Fruit fly (Drosophila melanogaster) whole organism, pupa: ENCODE measurements around the gene CG12104.

Experiments
- CG17806 ChIP-seq: fragments of 200-800 bp; sonication (Bioruptor generic); optimal IDR thresholded peaks from 2 replicates; lab custom pipeline; 2018; ENCODE audit warnings: missing biosample characterization, mild to moderate bottlenecking, missing genetic modification characterization, moderate library complexity
- CG32121 ChIP-seq: fragments of 200-800 bp; sonication (Bioruptor generic); IDR thresholded peaks from 2 replicates; pipeline ENCODE4 v1.3.6; 2022; ENCODE audit warnings: missing biosample characterization, missing genetic modification characterization
- CG34367 ChIP-seq: fragments of 200-800 bp; sonication (Bioruptor generic); optimal IDR thresholded peaks from 2 replicates; lab custom pipeline; 2018; ENCODE audit warnings: missing biosample characterization, mild to moderate bottlenecking, missing genetic modification characterization
- CG8159 ChIP-seq: fragments of 200-800 bp; sonication (Bioruptor generic); optimal IDR thresholded peaks from 3 replicates; lab custom pipeline; 2018; ENCODE audit warnings: missing biosample characterization, mild to moderate bottlenecking, missing genetic modification characterization, moderate library complexity
- CG9948 ChIP-seq: fragments of 200-800 bp; sonication (Bioruptor generic); optimal IDR thresholded peaks from 2 replicates; lab custom pipeline; 2018; ENCODE audit warnings: missing biosample characterization, mild to moderate bottlenecking, missing genetic modification characterization, moderate library complexity
- D1 ChIP-seq: fragments of 200-800 bp; sonication (Bioruptor generic); optimal IDR thresholded peaks from 2 replicates; lab custom pipeline; 2018; ENCODE audit warnings: missing biosample characterization, mild to moderate bottlenecking, missing genetic modification characterization, moderate library complexity
- EcR ChIP-seq: fragments of 200-800 bp; sonication (Bioruptor generic); optimal IDR thresholded peaks from 3 replicates; lab custom pipeline; 2019; ENCODE audit warnings: missing biosample characterization, missing genetic modification characterization, mild to moderate bottlenecking, moderate library complexity, missing genetic modification reagents
- Ets98B ChIP-seq: fragments of 200-800 bp; sonication (Bioruptor generic); IDR thresholded peaks from 2 replicates; pipeline ENCODE4 v1.3.6; 2022; ENCODE audit warnings: missing biosample characterization, missing genetic modification characterization
- Pif1A ChIP-seq: fragments of 200-800 bp; sonication (Bioruptor generic); optimal IDR thresholded peaks from 3 replicates; lab custom pipeline; 2016; ENCODE audit warnings: missing biosample characterization, missing genetic modification characterization
- gl ChIP-seq: fragments of 200-800 bp; sonication (Bioruptor generic); optimal IDR thresholded peaks from 2 replicates; lab custom pipeline; 2018; ENCODE audit warnings: missing biosample characterization, mild to moderate bottlenecking, missing genetic modification characterization

DNA sequence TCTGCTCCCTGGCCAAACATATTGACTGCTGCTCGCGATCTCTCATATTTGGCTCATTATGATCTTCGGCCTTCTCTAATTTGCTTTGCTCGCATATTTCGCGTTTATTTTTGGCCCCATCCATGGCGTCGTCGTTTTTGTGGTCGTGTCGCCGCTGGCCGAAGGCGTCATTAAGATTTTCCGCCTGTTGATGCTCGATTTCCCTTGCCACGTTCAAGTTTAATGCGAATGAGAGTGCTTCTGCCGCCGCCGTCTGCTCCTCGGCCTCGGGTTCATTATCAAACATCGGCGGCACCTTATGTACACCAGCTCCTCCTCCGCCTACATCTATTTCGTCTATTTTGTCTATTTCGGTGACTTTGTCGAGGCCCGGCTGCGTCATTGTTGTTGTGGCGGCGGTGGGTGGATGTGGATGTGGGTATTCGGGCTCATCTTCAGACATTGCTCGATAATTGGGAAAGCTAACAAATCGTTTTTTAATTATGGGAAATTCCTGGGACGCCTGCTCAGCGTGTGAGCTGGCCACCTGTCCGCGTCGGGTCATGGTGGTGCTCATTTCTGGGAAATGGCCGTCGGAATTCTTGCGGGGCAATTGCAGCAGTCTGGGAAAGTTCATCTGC, 12.1 kb upstream of the CG12104 start:
- no peak for TF ChIP-seq CG34367 (tag; lab: Kevin White, UChicago)
- TF ChIP-seq Ets98B: no peak
- no peak for TF ChIP-seq CG32121 (GFP tag; lab: Robert Waterston, UW)
- no peak for TF ChIP-seq EcR (GFP tag; lab: Kevin White, UChicago)
- TF ChIP-seq gl (tag; lab: Kevin White, UChicago): no peak
- TF ChIP-seq Pif1A (GFP tag; lab: Kevin White, UChicago): no peak
- no peak for TF ChIP-seq CG9948
- TF ChIP-seq D1 (tag; lab: Kevin White, UChicago): no peak
- TF ChIP-seq CG8159 (tag; lab: Kevin White, UChicago): no peak
- no peak for TF ChIP-seq CG17806 (tag; lab: Kevin White, UChicago)
